Worm (Caenorhabditis elegans) whole organism, L1 larva: Measurements from ENCODE around the gene unc-23.

Experiments
- F16B12.6 ChIP-seq: fragments of 150-350 bp; optimal IDR thresholded peaks from 2 replicates; lab custom pipeline; 2014; ENCODE audit warnings: missing biosample characterization, missing genetic modification characterization
- nhr-85 ChIP-seq: sonication (generic microtip); peaks from one replicate; lab custom pipeline; 2016; ENCODE audit warnings: missing genetic modification characterization, inconsistent platforms, missing compliant biosample characterization

ce11 chrV:8936791-8937475 is 774 bp downstream of the unc-23 start:
- TF ChIP-seq nhr-85 (tag; lab: Kevin White, UChicago) = no peak
- no peak for TF ChIP-seq F16B12.6 (tag; lab: Kevin White, UChicago)
